Fruit fly (Drosophila melanogaster): ENCODE results near the gene ppk5.

ppk5 gene

DNA sequence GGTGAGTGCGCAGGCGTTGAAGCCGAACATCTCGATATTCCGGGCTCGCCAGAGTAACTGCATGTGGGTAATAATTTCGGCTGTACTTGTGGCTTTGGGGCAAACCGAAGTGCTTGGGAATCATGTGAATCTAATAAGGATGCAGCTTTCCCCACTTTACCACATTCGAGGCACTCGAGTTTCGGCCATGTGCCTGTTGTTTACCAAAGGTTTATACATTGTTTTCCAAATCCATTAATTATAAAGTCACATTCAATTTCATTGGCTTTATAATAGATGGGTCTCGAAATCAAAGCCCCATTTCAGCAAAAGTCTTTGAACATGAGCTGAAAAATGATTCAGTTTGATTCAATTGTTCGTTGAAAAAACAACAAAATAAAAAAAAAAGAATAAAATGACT is 30.7 kb downstream of the ppk5 start, which contains the start of gene CG7634:
Gene CG7634 (plus strand): TSS at position 301 of the 400 bp plus-strand sequence.
- TF ChIP-seq Hr83 (GFP tag; optimal IDR thresholded peaks at IDR 0.05; ENCODE audit: poor library complexity, severe bottlenecking) (no peak), Rel (GFP tag; optimal IDR thresholded peaks at IDR 0.05) (no peak), Rel (tag; optimal IDR thresholded peaks at IDR 0.05) (no peak)

DNA sequence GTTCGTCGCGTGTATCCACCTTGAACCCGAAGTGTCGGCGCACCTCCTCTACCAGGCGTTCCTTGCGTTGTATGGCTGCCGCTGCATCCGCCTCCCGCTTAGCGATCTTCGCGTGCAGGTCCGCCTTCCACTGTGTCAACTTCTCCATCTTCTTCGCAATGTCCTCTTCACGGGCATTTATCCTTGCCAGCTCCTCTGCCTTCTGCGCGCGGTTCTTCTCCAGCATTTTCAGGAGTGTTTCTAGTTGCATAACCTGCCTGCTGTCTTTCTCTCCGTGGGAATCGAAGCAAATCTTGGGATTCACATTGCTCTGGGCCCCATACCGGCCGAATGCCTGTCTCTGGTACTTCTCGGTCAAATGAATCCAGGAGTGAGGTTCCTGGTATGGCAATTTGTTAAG is 33.8 kb downstream of the ppk5 start:
- TF ChIP-seq psq (GFP tag; optimal IDR thresholded peaks at IDR 0.05): no peak

DNA sequence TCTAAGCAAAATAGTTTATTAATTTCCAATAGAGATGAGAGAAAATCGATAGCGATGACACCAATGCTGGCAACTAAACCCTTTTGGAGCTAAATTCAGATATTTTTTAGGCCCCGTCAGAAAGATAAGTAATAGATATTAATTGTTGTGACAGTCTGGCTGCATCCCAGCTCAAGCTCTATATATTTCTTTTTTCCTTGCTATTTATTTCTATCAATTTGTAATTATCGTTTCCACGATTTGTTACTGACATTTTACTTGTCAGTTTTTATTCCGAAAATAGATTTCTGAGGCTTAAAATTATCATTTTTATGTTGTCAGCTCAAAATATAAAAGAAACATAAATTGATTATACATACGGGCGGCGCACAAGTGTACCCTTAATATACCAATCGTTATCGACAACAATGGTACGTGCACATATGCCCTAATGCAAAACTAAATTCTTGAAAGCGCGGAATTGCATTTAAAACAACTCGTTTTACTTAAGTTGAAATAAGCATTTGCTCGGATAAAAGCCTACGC is 34.5 kb downstream of the ppk5 start, which contains the start of the genes CRIF and SMC5:
Gene CRIF (minus strand): TSS at position 51 of the 525 bp plus-strand sequence.
Gene SMC5 (plus strand): TSS at position 329 of the 525 bp plus-strand sequence.
- TF ChIP-seq br (GFP tag; optimal IDR thresholded peaks at IDR 0.05) (no peak), CrebA (GFP tag; optimal IDR thresholded peaks at IDR 0.05; ENCODE audit: borderline replicate concordance) (no peak), Jra (GFP tag; optimal IDR thresholded peaks at IDR 0.05) (peak; percentile 34), fru (GFP tag; optimal IDR thresholded peaks at IDR 0.05) (no peak), rgr (GFP tag; optimal IDR thresholded peaks at IDR 0.05) (no peak), h (GFP tag; optimal IDR thresholded peaks at IDR 0.05) (no peak), Dfd (GFP tag; optimal IDR thresholded peaks at IDR 0.05) (no peak), tai (GFP tag; optimal IDR thresholded peaks at IDR 0.05) (peak; percentile 83), dl (GFP tag; optimal IDR thresholded peaks at IDR 0.05; ENCODE audit: insufficient read depth in 1 of 2, partially characterized antibody in 2 of 2) (peak; percentile 18 to 62), usp (GFP tag; optimal IDR thresholded peaks at IDR 0.05) (no peak), Dif (GFP tag; optimal IDR thresholded peaks at IDR 0.05; ENCODE audit: partially characterized antibody) (peak; percentile 86), jim (GFP tag; optimal IDR thresholded peaks at IDR 0.05) (no peak), psq (GFP tag; optimal IDR thresholded peaks at IDR 0.05) (peak; percentile 40), GATAd (GFP tag; optimal IDR thresholded peaks at IDR 0.05) (no peak), Myc (optimal IDR thresholded peaks at IDR 0.05) (peak; percentile 91), HLH106 (tag; optimal IDR thresholded peaks at IDR 0.05) (peak; percentile 59), dsf (GFP tag; optimal IDR thresholded peaks at IDR 0.05; ENCODE audit: borderline replicate concordance) (no peak), OdsH (GFP tag; optimal IDR thresholded peaks at IDR 0.05) (peak; percentile 45), Abd-B (GFP tag; optimal IDR thresholded peaks at IDR 0.05) (no peak), Rel (GFP tag; optimal IDR thresholded peaks at IDR 0.05) (no peak), Rel (tag; optimal IDR thresholded peaks at IDR 0.05) (no peak), lola (GFP tag; optimal IDR thresholded peaks at IDR 0.05) (no peak), Hnf4 (GFP tag; optimal IDR thresholded peaks at IDR 0.05) (peak; percentile 64), ey (GFP tag; optimal IDR thresholded peaks at IDR 0.05) (peak; percentile 47), Mio (GFP tag; optimal IDR thresholded peaks at IDR 0.05) (no peak), N (GFP tag; optimal IDR thresholded peaks at IDR 0.05) (no peak), dmrt93B (GFP tag; optimal IDR thresholded peaks at IDR 0.05) (no peak), pan (optimal IDR thresholded peaks at IDR 0.05) (no peak), CG9705 (GFP tag; optimal IDR thresholded peaks at IDR 0.05) (peak; percentile 56), sage (GFP tag; optimal IDR thresholded peaks at IDR 0.05) (no peak), Sp1 (GFP tag; optimal IDR thresholded peaks at IDR 0.05) (no peak), Hr78 (GFP tag; optimal IDR thresholded peaks at IDR 0.05) (no peak), sv (GFP tag; optimal IDR thresholded peaks at IDR 0.05) (peak; percentile 60), Vsx2 (GFP tag; optimal IDR thresholded peaks at IDR 0.05; ENCODE audit: partially characterized antibody) (peak; percentile 95), Hr83 (GFP tag; optimal IDR thresholded peaks at IDR 0.05; ENCODE audit: poor library complexity, severe bottlenecking) (no peak), woc (GFP tag; optimal IDR thresholded peaks at IDR 0.05) (peak; percentile 86), brk (GFP tag; optimal IDR thresholded peaks at IDR 0.05) (no peak), CG32264 (GFP tag; optimal IDR thresholded peaks at IDR 0.05) (no peak), foxo (GFP tag; optimal IDR thresholded peaks at IDR 0.05) (no peak)

All from whole organism, wandering third instar larva.